Worm (Caenorhabditis elegans) whole organism, L1 larva: ENCODE data around the gene let-767.

ENCODE experiments used
- C04F5.9 ChIP-seq: sonication (generic microtip); optimal IDR thresholded peaks from 2 replicates; lab custom pipeline; 2016; ENCODE audit warnings: missing genetic modification characterization, missing compliant biosample characterization
- C16A3.4 ChIP-seq: fragments of 150-350 bp; optimal IDR thresholded peaks from 2 replicates; lab custom pipeline; 2014; ENCODE audit warnings: missing biosample characterization, missing genetic modification characterization
- C34B4.2 ChIP-seq: sonication (generic microtip); optimal IDR thresholded peaks from 2 replicates; lab custom pipeline; 2017; ENCODE audit warnings: mild to moderate bottlenecking, missing genetic modification characterization, missing compliant biosample characterization
- F16B12.6 ChIP-seq: fragments of 150-350 bp; optimal IDR thresholded peaks from 2 replicates; lab custom pipeline; 2014; ENCODE audit warnings: missing biosample characterization, missing genetic modification characterization
- ama-1 ChIP-seq: fragments of 150-350 bp; optimal IDR thresholded peaks from 2 replicates; lab custom pipeline; 2014
- blmp-1 ChIP-seq: fragments of 150-350 bp; optimal IDR thresholded peaks from 2 replicates; lab custom pipeline; 2014; ENCODE audit warnings: missing biosample characterization, missing genetic modification characterization
- ceh-8 ChIP-seq: fragments of 200-800 bp; sonication (Bioruptor generic); optimal IDR thresholded peaks from 2 replicates; lab custom pipeline; 2018; ENCODE audit warnings: mild to moderate bottlenecking, missing genetic modification characterization, moderate library complexity, missing compliant biosample characterization
- ceh-82 ChIP-seq, 3 experiments: fragments of 150-350 bp in 1 of 3; sonication (generic microtip) in 2 of 3; optimal IDR thresholded peaks; 2 replicates each; lab custom pipeline; 2014 to 2017; ENCODE audit warnings: missing biosample characterization in 3 of 3, missing genetic modification characterization in 3 of 3
- ceh-88 ChIP-seq: fragments of 200-800 bp; sonication (Bioruptor generic); IDR thresholded peaks from 2 replicates; pipeline ENCODE4 v1.3.6; 2022; ENCODE audit warnings: missing genetic modification characterization, missing compliant biosample characterization
- ces-1 ChIP-seq: fragments of 150-350 bp; optimal IDR thresholded peaks from 2 replicates; lab custom pipeline; 2014; ENCODE audit warnings: missing biosample characterization, missing genetic modification reagents, missing genetic modification characterization
- dpl-1 ChIP-seq, 3 experiments: fragments of 150-350 bp in 2 of 3; sonication (generic microtip) in 1 of 3; optimal IDR thresholded peaks; 2 replicates each; lab custom pipeline; 2014 to 2017; ENCODE audit warnings: missing biosample characterization in 3 of 3, missing genetic modification characterization in 3 of 3, missing genetic modification reagents in 3 of 3
- efl-1 ChIP-seq, 4 experiments: fragments of 150-350 bp; optimal IDR thresholded peaks in 3 of 4; peaks in 1 of 4; 1 replicate in 1 of 4; 2 replicates in 3 of 4; lab custom pipeline; 2014; ENCODE audit warnings: missing biosample characterization in 2 of 4, missing genetic modification characterization in 2 of 4, missing genetic modification reagents in 2 of 4
- efl-3 ChIP-seq: fragments of 200-800 bp; sonication (Bioruptor generic); optimal IDR thresholded peaks from 2 replicates; lab custom pipeline; 2018; ENCODE audit warnings: mild to moderate bottlenecking, missing genetic modification characterization, missing compliant biosample characterization
- elt-2 ChIP-seq: sonication (generic microtip); optimal IDR thresholded peaks from 2 replicates; lab custom pipeline; 2016; ENCODE audit warnings: missing genetic modification characterization, mild to moderate bottlenecking, inconsistent platforms, missing compliant biosample characterization, missing genetic modification reagents
- ets-5 ChIP-seq: fragments of 200-800 bp; sonication (Bioruptor generic); IDR thresholded peaks from 2 replicates; pipeline ENCODE4 v1.3.6; 2022; ENCODE audit warnings: missing genetic modification characterization, missing compliant biosample characterization
- fkh-10 ChIP-seq: sonication (generic microtip); optimal IDR thresholded peaks from 2 replicates; lab custom pipeline; 2017; ENCODE audit warnings: missing biosample characterization, missing genetic modification reagents, missing genetic modification characterization
- grh-1 ChIP-seq: fragments of 200-800 bp; sonication (Bioruptor generic); IDR thresholded peaks from 2 replicates; pipeline ENCODE4 v1.3.6; 2022; ENCODE audit warnings: missing genetic modification reagents, missing genetic modification characterization, missing compliant biosample characterization
- hlh-17 ChIP-seq: fragments of 200-800 bp; sonication (Bioruptor generic); optimal IDR thresholded peaks from 2 replicates; lab custom pipeline; 2018; ENCODE audit warnings: missing genetic modification characterization, mild to moderate bottlenecking, missing compliant biosample characterization, moderate library complexity, borderline replicate concordance
- hlh-4 ChIP-seq: sonication (generic microtip); optimal IDR thresholded peaks from 2 replicates; lab custom pipeline; 2016; ENCODE audit warnings: mild to moderate bottlenecking, missing genetic modification characterization, missing compliant biosample characterization
- irx-1 ChIP-seq: sonication (generic microtip); optimal IDR thresholded peaks from 2 replicates; lab custom pipeline; 2016; ENCODE audit warnings: missing genetic modification characterization, missing compliant biosample characterization
- isw-1 ChIP-seq: fragments of 200-800 bp; sonication (Bioruptor generic); IDR thresholded peaks from 2 replicates; pipeline ENCODE4 v1.3.6; 2022; ENCODE audit warnings: missing genetic modification characterization, missing compliant biosample characterization
- lin-14 ChIP-seq: fragments of 200-800 bp; sonication (Bioruptor generic); optimal IDR thresholded peaks from 2 replicates; lab custom pipeline; 2018; ENCODE audit warnings: mild to moderate bottlenecking, missing genetic modification characterization, moderate library complexity, missing compliant biosample characterization
- lin-35 ChIP-seq, 2 experiments: fragments of 150-350 bp; optimal IDR thresholded peaks; 2 replicates each; lab custom pipeline; 2014; ENCODE audit warnings: missing biosample characterization in 2 of 2, missing genetic modification characterization in 2 of 2, missing genetic modification reagents in 2 of 2
- lir-3 ChIP-seq: sonication (generic microtip); optimal IDR thresholded peaks from 2 replicates; lab custom pipeline; 2016; ENCODE audit warnings: mild to moderate bottlenecking, missing genetic modification characterization, moderate library complexity, missing compliant biosample characterization; ENCODE audit not compliant: poor library complexity
- lsy-2 ChIP-seq, 2 experiments: fragments of 150-350 bp; optimal IDR thresholded peaks; 2 replicates each; lab custom pipeline; 2014; ENCODE audit warnings: missing biosample characterization in 2 of 2, missing genetic modification characterization in 2 of 2
- mef-2 ChIP-seq: fragments of 150-350 bp; optimal IDR thresholded peaks from 2 replicates; lab custom pipeline; 2014; ENCODE audit warnings: missing biosample characterization, missing genetic modification characterization
- nhr-19 ChIP-seq: fragments of 200-800 bp; sonication (Bioruptor generic); conservative IDR thresholded peaks from 2 replicates; pipeline ENCODE4 v1.3.6; 2022; ENCODE audit warnings: missing genetic modification characterization, missing compliant biosample characterization
- nhr-71 ChIP-seq: sonication (generic microtip); optimal IDR thresholded peaks from 2 replicates; lab custom pipeline; 2016; ENCODE audit warnings: mild to moderate bottlenecking, missing genetic modification characterization, moderate library complexity, missing compliant biosample characterization
- nhr-77 ChIP-seq: fragments of 150-350 bp; optimal IDR thresholded peaks from 2 replicates; lab custom pipeline; 2014; ENCODE audit warnings: missing biosample characterization, missing genetic modification characterization
- nhr-85 ChIP-seq: sonication (generic microtip); peaks from one replicate; lab custom pipeline; 2016; ENCODE audit warnings: missing genetic modification characterization, inconsistent platforms, missing compliant biosample characterization
- nhr-90 ChIP-seq: sonication (generic microtip); optimal IDR thresholded peaks from 2 replicates; lab custom pipeline; 2016; ENCODE audit warnings: mild to moderate bottlenecking, missing genetic modification characterization, missing compliant biosample characterization; ENCODE audit not compliant: poor library complexity
- rnt-1 ChIP-seq: sonication (generic microtip); optimal IDR thresholded peaks from 2 replicates; lab custom pipeline; 2016; ENCODE audit warnings: mild to moderate bottlenecking, missing genetic modification characterization, moderate library complexity, missing compliant biosample characterization
- skn-1 ChIP-seq: fragments of 150-350 bp; optimal IDR thresholded peaks from 2 replicates; lab custom pipeline; 2014; ENCODE audit warnings: missing biosample characterization, missing genetic modification characterization
- snpc-4 ChIP-seq: fragments of 150-350 bp; optimal IDR thresholded peaks from 2 replicates; lab custom pipeline; 2014; ENCODE audit warnings: missing biosample characterization, missing genetic modification characterization
- unc-86 ChIP-seq: sonication (generic microtip); optimal IDR thresholded peaks from 2 replicates; lab custom pipeline; 2016; ENCODE audit warnings: missing genetic modification characterization, missing compliant biosample characterization
- zag-1 ChIP-seq: fragments of 150-350 bp; optimal IDR thresholded peaks from 2 replicates; lab custom pipeline; 2014; ENCODE audit warnings: missing biosample characterization, missing genetic modification characterization

let-767 gene

DNA sequence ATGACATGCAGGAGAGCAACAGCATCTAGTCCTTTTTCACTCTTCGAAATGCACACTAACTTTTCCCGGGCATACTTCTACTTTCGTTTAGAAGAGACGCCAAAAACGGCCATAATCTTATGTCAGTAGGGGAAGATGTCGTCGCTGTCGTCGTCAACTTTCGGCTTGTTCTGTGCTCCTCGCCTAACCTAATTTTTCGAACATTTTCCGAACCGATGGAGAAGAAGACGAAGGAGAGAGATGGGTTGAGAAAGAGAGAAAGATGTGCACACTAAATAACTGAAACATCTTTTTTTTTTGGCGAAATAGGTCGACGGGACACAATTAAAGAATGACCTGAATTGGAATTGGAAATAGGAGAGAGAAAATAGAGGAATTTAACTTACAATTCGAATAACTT is 29.4 kb downstream of the let-767 start:
- peak; percentile 87 for TF ChIP-seq fkh-10 (GFP tag; lab: Kevin White, UChicago)
- no peak for TF ChIP-seq zag-1
- no peak for TF ChIP-seq ama-1
- peak; percentile 30 for TF ChIP-seq ces-1
- no peak for TF ChIP-seq elt-2 (tag; lab: Kevin White, UChicago)
- no peak for TF ChIP-seq C04F5.9 (tag; lab: Kevin White, UChicago)
- no peak for TF ChIP-seq ets-5 (GFP tag; lab: Robert Waterston, UW)
- TF ChIP-seq ceh-82 (tag; optimal IDR thresholded peaks at IDR 0.05; lab: Kevin White, UChicago), result peak in 1 of 3 experiments; percentile 2
- TF ChIP-seq isw-1 (GFP tag; lab: Robert Waterston, UW), result no peak
- peak in 1 of 2 experiments; percentile 5 for TF ChIP-seq lsy-2 (tag; optimal IDR thresholded peaks at IDR 0.05; lab: Kevin White, UChicago)
- TF ChIP-seq blmp-1, result no peak
- TF ChIP-seq mef-2, result no peak
- peak; percentile 66 for TF ChIP-seq lin-14
- TF ChIP-seq nhr-71, result peak; percentile 8
- TF ChIP-seq nhr-77 (tag; lab: Kevin White, UChicago), result no peak
- TF ChIP-seq skn-1, result no peak
- TF ChIP-seq, all 84 proteins: peak for 6

DNA sequence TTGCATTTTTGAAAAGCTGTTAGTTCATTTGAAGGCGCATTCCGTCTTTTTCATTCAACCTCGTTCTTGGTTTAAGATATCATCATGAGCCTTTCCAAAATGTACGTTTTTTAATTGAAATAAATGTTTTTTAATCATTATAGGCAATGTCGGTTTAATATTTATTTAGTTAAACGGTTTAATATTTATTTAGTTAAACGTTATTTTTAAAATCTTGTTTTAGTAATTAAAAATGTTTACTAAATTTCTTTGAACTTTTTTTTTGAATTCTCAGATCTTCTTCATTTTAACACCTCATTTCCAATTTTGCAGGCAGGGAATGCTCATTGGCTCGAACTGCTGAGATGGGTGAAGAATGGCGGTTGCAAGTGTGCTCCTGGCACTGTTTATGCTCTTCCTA is 30.7 kb downstream of the let-767 start, which contains the start of gene gar-2:
Gene gar-2, plus strand, starts transcription at position 301 of the 400 bp plus-strand sequence.
- TF ChIP-seq nhr-71, result no peak
- no peak for TF ChIP-seq snpc-4 (tag; lab: Kevin White, UChicago)
- no peak for TF ChIP-seq lir-3 (tag; lab: Kevin White, UChicago)
- TF ChIP-seq rnt-1 (tag; lab: Kevin White, UChicago), result no peak
- TF ChIP-seq grh-1 (GFP tag; lab: Robert Waterston, UW), result no peak

- no peak for TF ChIP-seq nhr-90 (tag; lab: Kevin White, UChicago)
- peak; percentile 66 for TF ChIP-seq lin-14
- TF ChIP-seq fkh-10 (GFP tag; lab: Kevin White, UChicago), result peak; percentile 67
- no peak for TF ChIP-seq C34B4.2 (tag; lab: Kevin White, UChicago)
- TF ChIP-seq nhr-71, result peak; percentile 9
- TF ChIP-seq lsy-2 (tag; optimal IDR thresholded peaks at IDR 0.05; lab: Kevin White, UChicago), result peak in 1 of 2 experiments; percentile 27
- TF ChIP-seq dpl-1 (GFP tag; optimal IDR thresholded peaks at IDR 0.05; lab: Kevin White, UChicago), result no peak
Observed at ce11 chrIII:6307832-6308231, 31.9 kb downstream of the let-767 start.

- no peak for TF ChIP-seq irx-1 (tag; lab: Kevin White, UChicago)
- TF ChIP-seq hlh-4 (tag; lab: Kevin White, UChicago), result no peak
- TF ChIP-seq C16A3.4 (tag; lab: Kevin White, UChicago), result no peak
- no peak for TF ChIP-seq nhr-85 (tag; lab: Kevin White, UChicago)
- peak; percentile 27; the same call in 1 of the 2 replicates for TF ChIP-seq ceh-88
- TF ChIP-seq snpc-4 (tag; lab: Kevin White, UChicago), result no peak
- TF ChIP-seq nhr-19 (GFP tag; lab: Robert Waterston, UW), result no peak
- TF ChIP-seq skn-1, result no peak
- no peak for TF ChIP-seq unc-86
- TF ChIP-seq efl-3 (GFP tag; lab: Kevin White, UChicago), result no peak
- TF ChIP-seq lin-35 (GFP tag; optimal IDR thresholded peaks at IDR 0.05; lab: Kevin White, UChicago), result peak; percentile 7 to 62
- no peak for TF ChIP-seq nhr-71
- no peak for TF ChIP-seq lir-3 (tag; lab: Kevin White, UChicago)
- TF ChIP-seq hlh-17 (GFP tag; lab: Kevin White, UChicago), result no peak
- TF ChIP-seq efl-1 (optimal IDR thresholded peaks at IDR 0.05; lab: Kevin White, UChicago), result peak; percentile 59
- peak; percentile 79 to 95 for TF ChIP-seq efl-1 (GFP tag; optimal IDR thresholded peaks at IDR 0.05 in 1 of 2; lab: Kevin White, UChicago)
- TF ChIP-seq dpl-1 (GFP tag; optimal IDR thresholded peaks at IDR 0.05; lab: Kevin White, UChicago), result peak; percentile 7 to 68 (median 29)
- peak; percentile 46 for TF ChIP-seq F16B12.6 (tag; lab: Kevin White, UChicago)
- TF ChIP-seq ceh-8 (GFP tag; lab: Kevin White, UChicago), result no peak
Observed at ce11 chrIII:6303787-6304186, 36.0 kb downstream of the let-767 start.
